Fruit fly (Drosophila melanogaster): Measurements from ENCODE around the gene CG6664.

The CG6664 gene

dm6 chr3L:16971611-16972359 lies 44.2 kb downstream of the CG6664 start (continued):
- TF ChIP-seq CG1602 (GFP tag; optimal IDR thresholded peaks at IDR 0.05): no peak
- TF ChIP-seq CG6765 (GFP tag; optimal IDR thresholded peaks at IDR 0.05): no peak
- no peak for TF ChIP-seq CG9727 (GFP tag; optimal IDR thresholded peaks at IDR 0.05)
- TF ChIP-seq CG14965 (GFP tag; optimal IDR thresholded peaks at IDR 0.05; ENCODE audit: borderline replicate concordance): no peak
- TF ChIP-seq yki (optimal IDR thresholded peaks at IDR 0.05): no peak
- no peak for TF ChIP-seq CG2129 (GFP tag; IDR thresholded peaks at IDR 0.05; ENCODE audit: partially characterized antibody)
- no peak for TF ChIP-seq Ssrp (tag; optimal IDR thresholded peaks at IDR 0.05)
- no peak for TF ChIP-seq z (GFP tag; IDR thresholded peaks at IDR 0.05)
- no peak for TF ChIP-seq shn (GFP tag; optimal IDR thresholded peaks at IDR 0.05)
- no peak for TF ChIP-seq Dek (tag; optimal IDR thresholded peaks at IDR 0.05)
- no peak for TF ChIP-seq abd-A (tag; optimal IDR thresholded peaks at IDR 0.05)
- no peak for TF ChIP-seq her (GFP tag; optimal IDR thresholded peaks at IDR 0.05)
- TF ChIP-seq Dll (GFP tag; IDR thresholded peaks at IDR 0.05; ENCODE audit: partially characterized antibody): no peak
- TF ChIP-seq CG6654 (GFP tag; optimal IDR thresholded peaks at IDR 0.05): no peak
- no peak for TF ChIP-seq CG17912 (GFP tag; optimal IDR thresholded peaks at IDR 0.05)
- no peak for TF ChIP-seq CG3065 (GFP tag; optimal IDR thresholded peaks at IDR 0.05)
- TF ChIP-seq TFAM (GFP tag; optimal IDR thresholded peaks at IDR 0.05): no peak
- TF ChIP-seq mam (GFP tag; optimal IDR thresholded peaks at IDR 0.05): no peak
- no peak for TF ChIP-seq Camta (GFP tag; optimal IDR thresholded peaks at IDR 0.05)
- no peak for TF ChIP-seq lov (optimal IDR thresholded peaks at IDR 0.05)
- 0 out of 3 replicates have a peak, but pooled peaks have one; percentile 44 for TF ChIP-seq lov (GFP tag; IDR thresholded peaks at IDR 0.05)
- no peak for TF ChIP-seq knrl (GFP tag; IDR thresholded peaks at IDR 0.05; ENCODE audit: partially characterized antibody)
- TF ChIP-seq CG11093 (GFP tag; IDR thresholded peaks at IDR 0.05): no peak
- TF ChIP-seq Med (GFP tag): peak; percentile 2
- no peak for TF ChIP-seq Oli (tag; optimal IDR thresholded peaks at IDR 0.05)
- no peak for TF ChIP-seq Gug (GFP tag; IDR thresholded peaks at IDR 0.05)
- no peak for TF ChIP-seq CG1647 (GFP tag; optimal IDR thresholded peaks at IDR 0.05)
- TF ChIP-seq Dfd (GFP tag; optimal IDR thresholded peaks at IDR 0.05): no peak
- no peak for TF ChIP-seq E2f1 (GFP tag; IDR thresholded peaks at IDR 0.05)
- no peak for TF ChIP-seq CG32532 (GFP tag; IDR thresholded peaks at IDR 0.05)
- TF ChIP-seq cad (GFP tag; optimal IDR thresholded peaks at IDR 0.05): no peak
- no peak for TF ChIP-seq Kr (GFP tag; optimal IDR thresholded peaks at IDR 0.05)
- TF ChIP-seq CG8290 (GFP tag; optimal IDR thresholded peaks at IDR 0.05): no peak
- no peak for TF ChIP-seq CG8290 (tag; optimal IDR thresholded peaks at IDR 0.05)
- no peak for TF ChIP-seq gcm2 (GFP tag; optimal IDR thresholded peaks at IDR 0.05)
- no peak for TF ChIP-seq ci (GFP tag; IDR thresholded peaks at IDR 0.05)
- no peak for TF ChIP-seq slp2 (GFP tag; optimal IDR thresholded peaks at IDR 0.05)
- no peak for TF ChIP-seq Ravus (GFP tag; IDR thresholded peaks at IDR 0.05)
- no peak for TF ChIP-seq CG18011 (GFP tag; optimal IDR thresholded peaks at IDR 0.05)
- TF ChIP-seq gem (tag; optimal IDR thresholded peaks at IDR 0.05): peak; percentile 1
- TF ChIP-seq Blimp-1 (GFP tag; optimal IDR thresholded peaks at IDR 0.05): peak; percentile 23
- TF ChIP-seq CG7963 (GFP tag; IDR thresholded peaks at IDR 0.05; ENCODE audit: partially characterized antibody): no peak
- TF ChIP-seq Sox102F (GFP tag; optimal IDR thresholded peaks at IDR 0.05): no peak
- no peak for TF ChIP-seq CG8388 (GFP tag; optimal IDR thresholded peaks at IDR 0.05)
- TF ChIP-seq nmo (GFP tag; optimal IDR thresholded peaks at IDR 0.05): no peak
- TF ChIP-seq CG2202 (tag; optimal IDR thresholded peaks at IDR 0.05): no peak
- TF ChIP-seq CG9609 (GFP tag; optimal IDR thresholded peaks at IDR 0.05): no peak
- no peak for TF ChIP-seq CG12299 (tag; optimal IDR thresholded peaks at IDR 0.05)
- no peak for TF ChIP-seq rib (GFP tag; IDR thresholded peaks at IDR 0.05)
- no peak for TF ChIP-seq CG10209 (GFP tag; optimal IDR thresholded peaks at IDR 0.05)
- no peak for TF ChIP-seq amos (GFP tag; IDR thresholded peaks at IDR 0.05; ENCODE audit: partially characterized antibody)
